Worm (Caenorhabditis elegans) whole organism, L1 larva: ENCODE measurements around the gene D1044.4.
A peak's percentile ranks its signal among the peaks of the same experiment; 100 is the strongest.

Experiments
- C04F5.9 ChIP-seq: sonication (generic microtip); optimal IDR thresholded peaks from 2 replicates; lab custom pipeline; 2016; ENCODE audit warnings: missing genetic modification characterization, missing compliant biosample characterization
- C16A3.4 ChIP-seq: fragments of 150-350 bp; optimal IDR thresholded peaks from 2 replicates; lab custom pipeline; 2014; ENCODE audit warnings: missing biosample characterization, missing genetic modification characterization
- C34B4.2 ChIP-seq: sonication (generic microtip); optimal IDR thresholded peaks from 2 replicates; lab custom pipeline; 2017; ENCODE audit warnings: mild to moderate bottlenecking, missing genetic modification characterization, missing compliant biosample characterization
- blmp-1 ChIP-seq: fragments of 150-350 bp; optimal IDR thresholded peaks from 2 replicates; lab custom pipeline; 2014; ENCODE audit warnings: missing biosample characterization, missing genetic modification characterization
- ceh-63 ChIP-seq: fragments of 200-800 bp; sonication (Bioruptor generic); optimal IDR thresholded peaks from 2 replicates; lab custom pipeline; 2018; ENCODE audit warnings: mild to moderate bottlenecking, missing genetic modification characterization, missing compliant biosample characterization
- ceh-82 ChIP-seq, 3 experiments: fragments of 150-350 bp in 1 of 3; sonication (generic microtip) in 2 of 3; optimal IDR thresholded peaks; 2 replicates each; lab custom pipeline; 2014 to 2017; ENCODE audit warnings: missing biosample characterization in 3 of 3, missing genetic modification characterization in 3 of 3
- ces-1 ChIP-seq: fragments of 150-350 bp; optimal IDR thresholded peaks from 2 replicates; lab custom pipeline; 2014; ENCODE audit warnings: missing biosample characterization, missing genetic modification reagents, missing genetic modification characterization
- dpl-1 ChIP-seq, 3 experiments: fragments of 150-350 bp in 2 of 3; sonication (generic microtip) in 1 of 3; optimal IDR thresholded peaks; 2 replicates each; lab custom pipeline; 2014 to 2017; ENCODE audit warnings: missing biosample characterization in 3 of 3, missing genetic modification characterization in 3 of 3, missing genetic modification reagents in 3 of 3
- dsc-1 ChIP-seq: sonication (generic microtip); optimal IDR thresholded peaks from 2 replicates; lab custom pipeline; 2016; ENCODE audit warnings: mild to moderate bottlenecking, missing genetic modification characterization, missing compliant biosample characterization
- efl-1 ChIP-seq, 4 experiments: fragments of 150-350 bp; optimal IDR thresholded peaks in 3 of 4; peaks in 1 of 4; 1 replicate in 1 of 4; 2 replicates in 3 of 4; lab custom pipeline; 2014; ENCODE audit warnings: missing biosample characterization in 2 of 4, missing genetic modification characterization in 2 of 4, missing genetic modification reagents in 2 of 4
- efl-3 ChIP-seq: fragments of 200-800 bp; sonication (Bioruptor generic); optimal IDR thresholded peaks from 2 replicates; lab custom pipeline; 2018; ENCODE audit warnings: mild to moderate bottlenecking, missing genetic modification characterization, missing compliant biosample characterization
- egl-27 ChIP-seq, 2 experiments: fragments of 150-350 bp in 1 of 2; sonication (generic microtip); optimal IDR thresholded peaks; 3 replicates each; lab custom pipeline; 2017 to 2018; ENCODE audit warnings: missing biosample characterization in 2 of 2, missing genetic modification characterization in 2 of 2, missing genetic modification reagents in 2 of 2
- elt-3 ChIP-seq, 6 experiments: fragments of 150-350 bp in 1 of 6; sonication (generic microtip); optimal IDR thresholded peaks; 2 replicates each; lab custom pipeline; 2017 to 2018; ENCODE audit warnings: missing biosample characterization in 6 of 6, missing genetic modification characterization in 6 of 6, inconsistent platforms in 1 of 6
- fkh-4 ChIP-seq: sonication (generic microtip); optimal IDR thresholded peaks from 2 replicates; lab custom pipeline; 2016; ENCODE audit warnings: missing compliant biosample characterization, missing genetic modification characterization, borderline replicate concordance
- grh-1 ChIP-seq: fragments of 200-800 bp; sonication (Bioruptor generic); IDR thresholded peaks from 2 replicates; pipeline ENCODE4 v1.3.6; 2022; ENCODE audit warnings: missing genetic modification reagents, missing genetic modification characterization, missing compliant biosample characterization
- hlh-17 ChIP-seq: fragments of 200-800 bp; sonication (Bioruptor generic); optimal IDR thresholded peaks from 2 replicates; lab custom pipeline; 2018; ENCODE audit warnings: missing genetic modification characterization, mild to moderate bottlenecking, missing compliant biosample characterization, moderate library complexity, borderline replicate concordance
- hpl-2 ChIP-seq: fragments of 150-350 bp; optimal IDR thresholded peaks from 2 replicates; lab custom pipeline; 2014; ENCODE audit warnings: missing biosample characterization, missing genetic modification reagents, missing genetic modification characterization
- irx-1 ChIP-seq: sonication (generic microtip); optimal IDR thresholded peaks from 2 replicates; lab custom pipeline; 2016; ENCODE audit warnings: missing genetic modification characterization, missing compliant biosample characterization
- jun-1 ChIP-seq: fragments of 150-350 bp; optimal IDR thresholded peaks from 2 replicates; lab custom pipeline; 2014; ENCODE audit warnings: missing biosample characterization, missing genetic modification reagents, missing genetic modification characterization
- lin-13 ChIP-seq: fragments of 150-350 bp; optimal IDR thresholded peaks from 2 replicates; lab custom pipeline; 2014; ENCODE audit warnings: missing biosample characterization, missing genetic modification reagents, missing genetic modification characterization
- lin-14 ChIP-seq: fragments of 200-800 bp; sonication (Bioruptor generic); optimal IDR thresholded peaks from 2 replicates; lab custom pipeline; 2018; ENCODE audit warnings: mild to moderate bottlenecking, missing genetic modification characterization, moderate library complexity, missing compliant biosample characterization
- lin-35 ChIP-seq, 2 experiments: fragments of 150-350 bp; optimal IDR thresholded peaks; 2 replicates each; lab custom pipeline; 2014; ENCODE audit warnings: missing biosample characterization in 2 of 2, missing genetic modification characterization in 2 of 2, missing genetic modification reagents in 2 of 2
- lir-3 ChIP-seq: sonication (generic microtip); optimal IDR thresholded peaks from 2 replicates; lab custom pipeline; 2016; ENCODE audit warnings: mild to moderate bottlenecking, missing genetic modification characterization, moderate library complexity, missing compliant biosample characterization; ENCODE audit not compliant: poor library complexity
- mdl-1 ChIP-seq, 2 experiments: fragments of 150-350 bp; optimal IDR thresholded peaks; 2 replicates each; lab custom pipeline; 2014 to 2017; ENCODE audit warnings: missing biosample characterization in 2 of 2, missing genetic modification characterization in 2 of 2, inconsistent platforms in 1 of 2
- nhr-12 ChIP-seq: sonication (generic microtip); optimal IDR thresholded peaks from 2 replicates; lab custom pipeline; 2017; ENCODE audit warnings: missing biosample characterization, missing genetic modification characterization
- nhr-19 ChIP-seq: fragments of 200-800 bp; sonication (Bioruptor generic); conservative IDR thresholded peaks from 2 replicates; pipeline ENCODE4 v1.3.6; 2022; ENCODE audit warnings: missing genetic modification characterization, missing compliant biosample characterization
- nhr-20 ChIP-seq: sonication (generic microtip); optimal IDR thresholded peaks from 2 replicates; lab custom pipeline; 2016; ENCODE audit warnings: mild to moderate bottlenecking, missing genetic modification characterization, missing compliant biosample characterization
- nhr-237 ChIP-seq: fragments of 150-350 bp; optimal IDR thresholded peaks from 2 replicates; lab custom pipeline; 2014; ENCODE audit warnings: missing biosample characterization, missing genetic modification characterization
- nhr-47 ChIP-seq: sonication (generic microtip); optimal IDR thresholded peaks from 2 replicates; lab custom pipeline; 2016; ENCODE audit warnings: mild to moderate bottlenecking, missing genetic modification characterization, moderate library complexity, missing compliant biosample characterization
- nhr-76 ChIP-seq: sonication (generic microtip); optimal IDR thresholded peaks from 2 replicates; lab custom pipeline; 2017; ENCODE audit warnings: missing biosample characterization, missing genetic modification characterization
- nhr-90 ChIP-seq: sonication (generic microtip); optimal IDR thresholded peaks from 2 replicates; lab custom pipeline; 2016; ENCODE audit warnings: mild to moderate bottlenecking, missing genetic modification characterization, missing compliant biosample characterization; ENCODE audit not compliant: poor library complexity
- pqm-1 ChIP-seq: sonication (generic microtip); optimal IDR thresholded peaks from 3 replicates; lab custom pipeline; 2017; ENCODE audit warnings: missing biosample characterization, missing genetic modification characterization
- skn-1 ChIP-seq: fragments of 150-350 bp; optimal IDR thresholded peaks from 2 replicates; lab custom pipeline; 2014; ENCODE audit warnings: missing biosample characterization, missing genetic modification characterization
- sptf-1 ChIP-seq: fragments of 150-350 bp; optimal IDR thresholded peaks from 2 replicates; lab custom pipeline; 2014; ENCODE audit warnings: missing biosample characterization, missing genetic modification characterization
- swsn-7 ChIP-seq: sonication (generic microtip); optimal IDR thresholded peaks from 2 replicates; lab custom pipeline; 2016; ENCODE audit warnings: missing genetic modification characterization, missing compliant biosample characterization
- tbx-2 ChIP-seq: sonication (generic microtip); optimal IDR thresholded peaks from 2 replicates; lab custom pipeline; 2016; ENCODE audit warnings: missing genetic modification characterization, missing compliant biosample characterization
- unc-30 ChIP-seq: sonication (generic microtip); optimal IDR thresholded peaks from 2 replicates; lab custom pipeline; 2017; ENCODE audit warnings: missing biosample characterization, missing genetic modification characterization
- zag-1 ChIP-seq: fragments of 150-350 bp; optimal IDR thresholded peaks from 2 replicates; lab custom pipeline; 2014; ENCODE audit warnings: missing biosample characterization, missing genetic modification characterization
- zip-4 ChIP-seq: fragments of 200-800 bp; sonication (Bioruptor generic); optimal IDR thresholded peaks from 2 replicates; lab custom pipeline; 2018; ENCODE audit warnings: mild to moderate bottlenecking, missing genetic modification characterization, moderate library complexity, missing compliant biosample characterization
- ztf-4 ChIP-seq: fragments of 150-350 bp; optimal IDR thresholded peaks from 2 replicates; lab custom pipeline; 2014; ENCODE audit warnings: missing biosample characterization, missing genetic modification characterization

Gene D1044.4

ce11 chrIII:5504164-5504563 lies 17.7 kb downstream of the D1044.4 start (continued):
- TF ChIP-seq hlh-17 (no peak), mdl-1 (tag; optimal IDR thresholded peaks at IDR 0.05; lab: Kevin White, UChicago) (peak in 1 of 2 experiments; percentile 33), lin-14 (GFP tag; lab: Kevin White, UChicago) (peak; percentile 83), egl-27 (tag; optimal IDR thresholded peaks at IDR 0.05; lab: Kevin White, UChicago) (no peak), fkh-4 (tag; lab: Kevin White, UChicago) (no peak), sptf-1 (tag; lab: Kevin White, UChicago) (no peak), grh-1 (GFP tag; lab: Robert Waterston, UW) (no peak), ztf-4 (tag; lab: Kevin White, UChicago) (peak; percentile 52), pqm-1 (no peak), efl-3 (GFP tag; lab: Kevin White, UChicago) (no peak), swsn-7 (tag; lab: Kevin White, UChicago) (peak; percentile 54), elt-3 (tag; optimal IDR thresholded peaks at IDR 0.05; lab: Kevin White, UChicago) (peak in 5 of 6 experiments; percentile 58 to 87 (median 62)), nhr-47 (tag; lab: Kevin White, UChicago) (peak; percentile 64), zip-4 (GFP tag; lab: Kevin White, UChicago) (no peak), nhr-90 (tag; lab: Kevin White, UChicago) (no peak), C16A3.4 (tag; lab: Kevin White, UChicago) (peak; percentile 13), C04F5.9 (tag; lab: Kevin White, UChicago) (no peak), nhr-12 (tag; lab: Kevin White, UChicago) (no peak), lin-35 (GFP tag; optimal IDR thresholded peaks at IDR 0.05; lab: Kevin White, UChicago) (peak; percentile 59 to 70), unc-30 (tag; lab: Kevin White, UChicago) (no peak), nhr-76 (tag; lab: Kevin White, UChicago) (no peak), zag-1 (tag; lab: Kevin White, UChicago) (no peak), hpl-2 (GFP tag; lab: Kevin White, UChicago) (no peak), ceh-63 (GFP tag; lab: Kevin White, UChicago) (no peak), irx-1 (tag; lab: Kevin White, UChicago) (peak; percentile 41), dpl-1 (GFP tag; optimal IDR thresholded peaks at IDR 0.05; lab: Kevin White, UChicago) (peak; percentile 39 to 50 (median 40)), nhr-237 (peak; percentile 54), dsc-1 (tag; lab: Kevin White, UChicago) (no peak), blmp-1 (tag; lab: Kevin White, UChicago) (peak; percentile 83), nhr-19 (GFP tag; lab: Robert Waterston, UW) (peak; percentile 38), jun-1 (tag; lab: Kevin White, UChicago) (peak; percentile 61), lir-3 (tag; lab: Kevin White, UChicago) (peak; percentile 34), ces-1 (GFP tag; lab: Kevin White, UChicago) (no peak), nhr-20 (tag; lab: Kevin White, UChicago) (peak; percentile 72), C34B4.2 (tag; lab: Kevin White, UChicago) (no peak), lin-13 (GFP tag; lab: Kevin White, UChicago) (peak; percentile 54), tbx-2 (tag; lab: Kevin White, UChicago) (no peak), ceh-82 (tag; optimal IDR thresholded peaks at IDR 0.05; lab: Kevin White, UChicago) (peak; percentile 26 to 64 (median 55)), skn-1 (peak; percentile 46)
- TF ChIP-seq, all 84 proteins: peak for 35

- no peak for TF ChIP-seq efl-1 (optimal IDR thresholded peaks at IDR 0.05; lab: Kevin White, UChicago)
- peak; percentile 24 to 93 for TF ChIP-seq efl-1 (GFP tag; optimal IDR thresholded peaks at IDR 0.05 in 1 of 2; lab: Kevin White, UChicago)
- TF ChIP-seq dpl-1 (GFP tag; optimal IDR thresholded peaks at IDR 0.05; lab: Kevin White, UChicago): peak in 1 of 3 experiments; percentile 28
- TF ChIP-seq pqm-1: no peak
These were observed 18.2 kb downstream of the D1044.4 start for ce11 chrIII:5503669-5504068.
